Worm (Caenorhabditis elegans) whole organism, young adult: ENCODE results near the gene fbxb-18.

Experiments used
- F37B4.10 ChIP-seq: fragments of 200-800 bp; sonication (Bioruptor generic); IDR thresholded peaks from 2 replicates; pipeline ENCODE4 v1.3.6; 2022; ENCODE audit warnings: missing genetic modification characterization, missing compliant biosample characterization
- F57A8.1 ChIP-seq: fragments of 200-800 bp; sonication (Bioruptor generic); optimal IDR thresholded peaks from 2 replicates; lab custom pipeline; 2018; ENCODE audit warnings: mild to moderate bottlenecking, missing genetic modification characterization, moderate library complexity, missing compliant biosample characterization
- K12H6.12 ChIP-seq: fragments of 200-800 bp; sonication (Bioruptor generic); optimal IDR thresholded peaks from 2 replicates; lab custom pipeline; 2018; ENCODE audit warnings: mild to moderate bottlenecking, missing genetic modification characterization, missing compliant biosample characterization
- Y56A3A.18 ChIP-seq: fragments of 200-800 bp; sonication (Bioruptor generic); IDR thresholded peaks from 2 replicates; pipeline ENCODE4 v1.3.6; 2022; ENCODE audit warnings: missing genetic modification reagents, missing genetic modification characterization, missing compliant biosample characterization
- Y79H2A.3 ChIP-seq: fragments of 200-800 bp; sonication (Bioruptor generic); conservative IDR thresholded peaks from 2 replicates; pipeline ENCODE4 v1.3.6; 2022; ENCODE audit warnings: missing genetic modification reagents, missing genetic modification characterization, missing compliant biosample characterization
- aptf-2 ChIP-seq: fragments of 200-800 bp; sonication (Bioruptor generic); conservative IDR thresholded peaks from 2 replicates; pipeline ENCODE4 v1.3.6; 2022; ENCODE audit warnings: missing genetic modification reagents, missing genetic modification characterization, missing compliant biosample characterization
- ceh-27 ChIP-seq: fragments of 200-800 bp; sonication (Bioruptor generic); optimal IDR thresholded peaks from 2 replicates; lab custom pipeline; 2018; ENCODE audit warnings: mild to moderate bottlenecking, missing genetic modification characterization, moderate library complexity, missing compliant biosample characterization
- ceh-58 ChIP-seq: fragments of 200-800 bp; sonication (Bioruptor generic); IDR thresholded peaks from 2 replicates; pipeline ENCODE4 v1.3.6; 2022; ENCODE audit warnings: missing genetic modification characterization, missing compliant biosample characterization
- ceh-79 ChIP-seq: sonication (generic microtip); optimal IDR thresholded peaks from 2 replicates; lab custom pipeline; 2017; ENCODE audit warnings: mild to moderate bottlenecking, missing genetic modification characterization, missing compliant biosample characterization
- dpl-1 ChIP-seq: fragments of 150-350 bp; optimal IDR thresholded peaks from 2 replicates; lab custom pipeline; 2014; ENCODE audit warnings: missing biosample characterization, missing genetic modification reagents, missing genetic modification characterization
- egrh-3 ChIP-seq: fragments of 200-800 bp; sonication (Bioruptor generic); IDR thresholded peaks from 2 replicates; pipeline ENCODE4 v1.3.6; 2022; ENCODE audit warnings: missing genetic modification reagents, missing genetic modification characterization, missing compliant biosample characterization
- ekl-4 ChIP-seq: fragments of 200-800 bp; sonication (Bioruptor generic); IDR thresholded peaks from 2 replicates; pipeline ENCODE4 v1.3.6; 2022; ENCODE audit warnings: missing genetic modification reagents, missing genetic modification characterization, missing compliant biosample characterization
- hlh-12 ChIP-seq: sonication (generic microtip); optimal IDR thresholded peaks from 2 replicates; lab custom pipeline; 2016; ENCODE audit warnings: missing genetic modification characterization, missing compliant biosample characterization
- hrde-1 ChIP-seq: sonication (generic microtip); optimal IDR thresholded peaks from 2 replicates; lab custom pipeline; 2016; ENCODE audit warnings: missing genetic modification characterization, mild to moderate bottlenecking, missing compliant biosample characterization, moderate library complexity, missing genotype, missing genetic modification reagents, borderline replicate concordance
- lir-1 ChIP-seq: fragments of 200-800 bp; sonication (Bioruptor generic); conservative IDR thresholded peaks from 2 replicates; pipeline ENCODE4 v1.3.6; 2022; ENCODE audit warnings: missing genetic modification reagents, missing genetic modification characterization, missing compliant biosample characterization
- madf-6 ChIP-seq: fragments of 200-800 bp; sonication (Bioruptor generic); IDR thresholded peaks from 2 replicates; pipeline ENCODE4 v1.3.6; 2022; ENCODE audit warnings: missing genetic modification reagents, missing genetic modification characterization, missing compliant biosample characterization
- mcd-1 ChIP-seq: fragments of 200-800 bp; sonication (Bioruptor generic); IDR thresholded peaks from 2 replicates; pipeline ENCODE4 v1.3.6; 2022; ENCODE audit warnings: missing genetic modification reagents, missing genetic modification characterization, missing compliant biosample characterization
- mes-4 ChIP-seq: sonication (generic microtip); optimal IDR thresholded peaks from 2 replicates; lab custom pipeline; 2016; ENCODE audit warnings: missing genotype, missing genetic modification characterization, missing compliant biosample characterization
- pbrm-1 ChIP-seq: fragments of 200-800 bp; sonication (Bioruptor generic); IDR thresholded peaks from 2 replicates; pipeline ENCODE4 v1.3.6; 2022; ENCODE audit warnings: missing genetic modification reagents, missing genetic modification characterization, missing compliant biosample characterization
- somi-1 ChIP-seq: fragments of 200-800 bp; sonication (Bioruptor generic); optimal IDR thresholded peaks from 2 replicates; lab custom pipeline; 2018; ENCODE audit warnings: mild to moderate bottlenecking, missing genetic modification characterization, missing compliant biosample characterization
- zfh-2 ChIP-seq: fragments of 200-800 bp; sonication (Bioruptor generic); conservative IDR thresholded peaks from 2 replicates; pipeline ENCODE4 v1.3.6; 2022; ENCODE audit warnings: missing genetic modification reagents, missing genetic modification characterization, missing compliant biosample characterization

The fbxb-18 gene

ce11 chrII:1644777-1645348 is 43.9 kb downstream of the fbxb-18 start, which contains the start of gene ZC204.6:
ZC204.6 (minus strand) TSS chrII:1644827.
- TF ChIP-seq zfh-2 (GFP tag; lab: Robert Waterston, UW), result peak; percentile 84
- no peak for TF ChIP-seq pbrm-1 (GFP tag; lab: Robert Waterston, UW)
- no peak for TF ChIP-seq hlh-12

- no peak for TF ChIP-seq ceh-79 (tag; lab: Kevin White, UChicago)
- no peak for TF ChIP-seq ekl-4 (GFP tag; lab: Robert Waterston, UW)
- no peak for TF ChIP-seq hrde-1 (tag; lab: Kevin White, UChicago)
- TF ChIP-seq dpl-1 (GFP tag; lab: Kevin White, UChicago), result no peak
- no peak for TF ChIP-seq aptf-2 (GFP tag; lab: Robert Waterston, UW)
- no peak for TF ChIP-seq madf-6 (GFP tag; lab: Robert Waterston, UW)
- no peak for TF ChIP-seq F37B4.10 (GFP tag; lab: Robert Waterston, UW)
- TF ChIP-seq ceh-27, result no peak
- TF ChIP-seq K12H6.12 (tag; lab: Kevin White, UChicago), result no peak
- no peak for TF ChIP-seq mes-4 (tag; lab: Kevin White, UChicago)
- TF ChIP-seq lir-1 (GFP tag; lab: Robert Waterston, UW), result no peak
- TF ChIP-seq F57A8.1, result no peak
- TF ChIP-seq egrh-3 (GFP tag; lab: Robert Waterston, UW), result no peak
- TF ChIP-seq somi-1, result no peak
- TF ChIP-seq ceh-58, result no peak
- no peak for TF ChIP-seq mcd-1 (GFP tag; lab: Robert Waterston, UW)
- TF ChIP-seq Y56A3A.18 (GFP tag; lab: Robert Waterston, UW), result no peak
- TF ChIP-seq Y79H2A.3 (GFP tag; lab: Robert Waterston, UW), result no peak
These were observed 48.2 kb downstream of the fbxb-18 start, which contains the start of gene srh-72 for ce11 chrII:1640496-1640895. srh-72 (minus strand) TSS chrII:1640596.
